Fruit fly (Drosophila melanogaster): Measurements from ENCODE around the gene Or2a.

The Or2a gene

dm6 chrX:2262511-2262910 lies 16.5 kb downstream of the Or2a start, which contains the start of the genes temp and CG3071 (continued):
- TF ChIP-seq CkIIα-i1 (GFP tag; IDR thresholded peaks at IDR 0.05) (no peak), CG14667 (GFP tag; IDR thresholded peaks at IDR 0.05) (no peak), ara (GFP tag; IDR thresholded peaks at IDR 0.05) (no peak), zfh1 (GFP tag; IDR thresholded peaks at IDR 0.05) (no peak), sisA (GFP tag; IDR thresholded peaks at IDR 0.05) (no peak; the same call in 1 of the 2 replicates), Dll (GFP tag; IDR thresholded peaks at IDR 0.05; ENCODE audit: partially characterized antibody) (no peak), Sox100B (GFP tag; optimal IDR thresholded peaks at IDR 0.05) (no peak), CG18011 (GFP tag; optimal IDR thresholded peaks at IDR 0.05) (peak; percentile 35), Max (GFP tag; optimal IDR thresholded peaks at IDR 0.05) (peak; percentile 95), fru (optimal IDR thresholded peaks at IDR 0.05) (no peak), Nf-YA (GFP tag; IDR thresholded peaks at IDR 0.05) (no peak), zfh2 (GFP tag; optimal IDR thresholded peaks at IDR 0.05) (peak; percentile 73), CG12769 (tag; optimal IDR thresholded peaks at IDR 0.05) (no peak), CG8944 (GFP tag; optimal IDR thresholded peaks at IDR 0.05) (peak; percentile 50), dmrt99B (tag; optimal IDR thresholded peaks at IDR 0.05) (no peak), CG4282 (GFP tag; optimal IDR thresholded peaks at IDR 0.05) (peak; percentile 31), fu2 (GFP tag; optimal IDR thresholded peaks at IDR 0.05) (peak; percentile 66), Sox102F (GFP tag; optimal IDR thresholded peaks at IDR 0.05) (no peak), amos (GFP tag; IDR thresholded peaks at IDR 0.05; ENCODE audit: partially characterized antibody) (no peak), da (GFP tag; optimal IDR thresholded peaks at IDR 0.05) (no peak), CG6791 (GFP tag; IDR thresholded peaks at IDR 0.05; ENCODE audit: partially characterized antibody) (no peak), jumu (GFP tag; optimal IDR thresholded peaks at IDR 0.05) (peak; percentile 49), CG14965 (GFP tag; optimal IDR thresholded peaks at IDR 0.05; ENCODE audit: borderline replicate concordance) (no peak), Deaf1 (tag; optimal IDR thresholded peaks at IDR 0.05) (peak; percentile 30), CG8388 (GFP tag; optimal IDR thresholded peaks at IDR 0.05) (peak; percentile 43), hbn (GFP tag; IDR thresholded peaks at IDR 0.05; ENCODE audit: partially characterized antibody) (no peak), Fer3 (tag; optimal IDR thresholded peaks at IDR 0.05) (peak; percentile 21), CG14441 (GFP tag; IDR thresholded peaks at IDR 0.05) (peak; percentile 45; the same call in 1 of the 2 replicates), Dip3 (GFP tag; optimal IDR thresholded peaks at IDR 0.05) (peak; percentile 45), peb (GFP tag; IDR thresholded peaks at IDR 0.05) (no peak), eyg (GFP tag; optimal IDR thresholded peaks at IDR 0.05) (no peak), luna (GFP tag; optimal IDR thresholded peaks at IDR 0.05) (no peak), chn (GFP tag; optimal IDR thresholded peaks at IDR 0.05) (peak; percentile 67), otp (GFP tag; IDR thresholded peaks at IDR 0.05) (no peak), Atf-2 (GFP tag; optimal IDR thresholded peaks at IDR 0.05) (peak; percentile 65), grn (GFP tag; optimal IDR thresholded peaks at IDR 0.05) (no peak), CG17829 (tag; optimal IDR thresholded peaks at IDR 0.05) (peak; percentile 65), slp2 (GFP tag; optimal IDR thresholded peaks at IDR 0.05) (no peak), sob (GFP tag; IDR thresholded peaks at IDR 0.05) (peak; percentile 52), CG3281 (GFP tag; optimal IDR thresholded peaks at IDR 0.05) (peak; percentile 56), bigmax (GFP tag; optimal IDR thresholded peaks at IDR 0.05) (no peak), Doc2 (GFP tag; IDR thresholded peaks at IDR 0.05) (no peak), CG17328 (GFP tag; IDR thresholded peaks at IDR 0.05) (no peak), sens-2 (GFP tag; IDR thresholded peaks at IDR 0.05) (no peak), ems (GFP tag; optimal IDR thresholded peaks at IDR 0.05) (peak; percentile 34), CG17186 (GFP tag; optimal IDR thresholded peaks at IDR 0.05) (peak; percentile 64), CG34422 (GFP tag; IDR thresholded peaks at IDR 0.05) (0 out of 3 replicates have a peak, but pooled peaks have one; percentile 24), CG9215 (GFP tag; IDR thresholded peaks at IDR 0.05) (peak; percentile 70; the same call in 1 of the 2 replicates), CG5180 (GFP tag; optimal IDR thresholded peaks at IDR 0.05) (peak; percentile 6), Hand (GFP tag; optimal IDR thresholded peaks at IDR 0.05) (no peak), CG12299 (tag; optimal IDR thresholded peaks at IDR 0.05) (peak; percentile 11), her (GFP tag; optimal IDR thresholded peaks at IDR 0.05) (no peak)
